Worm (Caenorhabditis elegans) whole organism, young adult: ENCODE results near the gene dhrr-1.

ENCODE experiments used
- B0035.1 ChIP-seq: sonication (generic microtip); optimal IDR thresholded peaks from 2 replicates; lab custom pipeline; 2016; ENCODE audit warnings: missing genetic modification characterization, mild to moderate bottlenecking, missing compliant biosample characterization, missing genotype, missing genetic modification reagents
- B0336.3 ChIP-seq: fragments of 200-800 bp; sonication (Bioruptor generic); IDR thresholded peaks from 2 replicates; pipeline ENCODE4 v1.3.6; 2022; ENCODE audit warnings: missing genetic modification characterization, missing compliant biosample characterization
- F57C9.4 ChIP-seq: sonication (generic microtip); optimal IDR thresholded peaks from 2 replicates; lab custom pipeline; 2017; ENCODE audit warnings: mild to moderate bottlenecking, missing genetic modification characterization, missing compliant biosample characterization
- K11D2.4 ChIP-seq: fragments of 200-800 bp; sonication (Bioruptor generic); IDR thresholded peaks from 2 replicates; pipeline ENCODE4 v1.3.6; 2022; ENCODE audit warnings: missing genetic modification reagents, missing genetic modification characterization, missing compliant biosample characterization
- K12H6.12 ChIP-seq: fragments of 200-800 bp; sonication (Bioruptor generic); optimal IDR thresholded peaks from 2 replicates; lab custom pipeline; 2018; ENCODE audit warnings: mild to moderate bottlenecking, missing genetic modification characterization, missing compliant biosample characterization
- Y53G8AR.9 ChIP-seq: fragments of 200-800 bp; sonication (Bioruptor generic); conservative IDR thresholded peaks from 2 replicates; pipeline ENCODE4 v1.3.6; 2022; ENCODE audit warnings: missing genetic modification reagents, missing genetic modification characterization, missing compliant biosample characterization
- Y67H2A.10 ChIP-seq: fragments of 200-800 bp; sonication (Bioruptor generic); conservative IDR thresholded peaks from 2 replicates; pipeline ENCODE4 v1.3.6; 2022; ENCODE audit warnings: missing genetic modification reagents, missing genetic modification characterization, missing compliant biosample characterization
- Y79H2A.3 ChIP-seq: fragments of 200-800 bp; sonication (Bioruptor generic); conservative IDR thresholded peaks from 2 replicates; pipeline ENCODE4 v1.3.6; 2022; ENCODE audit warnings: missing genetic modification reagents, missing genetic modification characterization, missing compliant biosample characterization
- ZK185.1 ChIP-seq: sonication (generic microtip); optimal IDR thresholded peaks from 2 replicates; lab custom pipeline; 2016; ENCODE audit warnings: mild to moderate bottlenecking, missing genetic modification characterization, missing compliant biosample characterization; ENCODE audit not compliant: poor library complexity, severe bottlenecking
- ama-1 ChIP-seq, 3 experiments: fragments of 150-350 bp in 1 of 3; sonication (generic microtip) in 2 of 3; optimal IDR thresholded peaks; 2 replicates each; lab custom pipeline; 2014 to 2018; ENCODE audit warnings: missing biosample characterization in 2 of 3, missing genetic modification characterization in 2 of 3, missing genetic modification reagents in 2 of 3
- cebp-2 ChIP-seq: fragments of 200-800 bp; sonication (Bioruptor generic); IDR thresholded peaks from 2 replicates; pipeline ENCODE4 v1.3.6; 2022; ENCODE audit warnings: missing genetic modification characterization, missing compliant biosample characterization
- ceh-79 ChIP-seq: sonication (generic microtip); optimal IDR thresholded peaks from 2 replicates; lab custom pipeline; 2017; ENCODE audit warnings: mild to moderate bottlenecking, missing genetic modification characterization, missing compliant biosample characterization
- dox-1 ChIP-seq: fragments of 200-800 bp; sonication (Bioruptor generic); IDR thresholded peaks from 2 replicates; pipeline ENCODE4 v1.3.6; 2022; ENCODE audit warnings: missing genetic modification reagents, missing genetic modification characterization, missing compliant biosample characterization
- hlh-26 ChIP-seq: fragments of 200-800 bp; sonication (Bioruptor generic); conservative IDR thresholded peaks from 2 replicates; pipeline ENCODE4 v1.3.6; 2022; ENCODE audit warnings: missing genetic modification reagents, missing genetic modification characterization, missing compliant biosample characterization
- hmg-1.2 ChIP-seq: fragments of 200-800 bp; sonication (Bioruptor generic); IDR thresholded peaks from 2 replicates; pipeline ENCODE4 v1.3.6; 2022; ENCODE audit warnings: missing genetic modification reagents, missing genetic modification characterization, missing compliant biosample characterization
- hsf-1 ChIP-seq: fragments of 200-800 bp; sonication (Bioruptor generic); IDR thresholded peaks from 2 replicates; pipeline ENCODE4 v1.3.6; 2022; ENCODE audit warnings: missing genetic modification reagents, missing genetic modification characterization, missing compliant biosample characterization
- let-526 ChIP-seq: fragments of 200-800 bp; sonication (Bioruptor generic); IDR thresholded peaks from 2 replicates; pipeline ENCODE4 v1.3.6; 2022; ENCODE audit warnings: missing genetic modification reagents, missing genetic modification characterization, missing compliant biosample characterization
- lsy-27 ChIP-seq: sonication (generic microtip); optimal IDR thresholded peaks from 2 replicates; lab custom pipeline; 2017; ENCODE audit warnings: missing genetic modification characterization, mild to moderate bottlenecking, missing compliant biosample characterization, antibody characterized with exemption, missing genotype, borderline replicate concordance; ENCODE audit not compliant: insufficient read depth
- madf-10 ChIP-seq: sonication (generic microtip); optimal IDR thresholded peaks from 2 replicates; lab custom pipeline; 2016; ENCODE audit warnings: mild to moderate bottlenecking, missing genetic modification characterization, missing compliant biosample characterization
- madf-3 ChIP-seq: fragments of 200-800 bp; sonication (Bioruptor generic); IDR thresholded peaks from 2 replicates; pipeline ENCODE4 v1.3.6; 2022; ENCODE audit warnings: missing genetic modification reagents, missing genetic modification characterization, missing compliant biosample characterization
- mes-4 ChIP-seq: sonication (generic microtip); optimal IDR thresholded peaks from 2 replicates; lab custom pipeline; 2016; ENCODE audit warnings: missing genotype, missing genetic modification characterization, missing compliant biosample characterization
- mxl-1 ChIP-seq: sonication (generic microtip); optimal IDR thresholded peaks from 2 replicates; lab custom pipeline; 2016; ENCODE audit warnings: missing genetic modification characterization, missing compliant biosample characterization
- nfyb-1 ChIP-seq: fragments of 200-800 bp; sonication (Bioruptor generic); IDR thresholded peaks from 2 replicates; pipeline ENCODE4 v1.3.6; 2022; ENCODE audit warnings: missing genetic modification reagents, missing genetic modification characterization, missing compliant biosample characterization
- nhr-120 ChIP-seq: fragments of 200-800 bp; sonication (Bioruptor generic); IDR thresholded peaks from 2 replicates; pipeline ENCODE4 v1.3.6; 2022; ENCODE audit warnings: missing genetic modification characterization, missing compliant biosample characterization
- rcor-1 ChIP-seq: fragments of 200-800 bp; sonication (Bioruptor generic); IDR thresholded peaks from 2 replicates; pipeline ENCODE4 v1.3.6; 2022; ENCODE audit warnings: missing genetic modification reagents, missing genetic modification characterization, missing compliant biosample characterization
- repo-1 ChIP-seq: sonication (generic microtip); optimal IDR thresholded peaks from 2 replicates; lab custom pipeline; 2017; ENCODE audit warnings: mild to moderate bottlenecking, missing genetic modification characterization, missing compliant biosample characterization
- rpc-1 ChIP-seq, 2 experiments: fragments of 150-350 bp in 1 of 2; sonication (generic microtip) in 1 of 2; optimal IDR thresholded peaks; 2 replicates each; lab custom pipeline; 2014 to 2018; ENCODE audit warnings: missing biosample characterization in 1 of 2, missing genetic modification characterization in 1 of 2, missing genetic modification reagents in 1 of 2, missing genotype in 1 of 2
- snpc-4 ChIP-seq, 5 experiments: fragments of 150-350 bp in 1 of 5; sonication (generic microtip) in 4 of 5; optimal IDR thresholded peaks; 2 replicates each; lab custom pipeline; 2014 to 2018; ENCODE audit warnings: missing genetic modification characterization in 5 of 5, missing biosample characterization in 3 of 5, antibody characterized with exemption in 2 of 5, mild to moderate bottlenecking in 2 of 5, missing compliant biosample characterization in 2 of 5, missing genotype in 2 of 5, moderate library complexity in 2 of 5, missing genetic modification reagents in 1 of 5
- unc-62 ChIP-seq: fragments of 150-350 bp; optimal IDR thresholded peaks from 2 replicates; lab custom pipeline; 2014; ENCODE audit warnings: missing biosample characterization, missing genetic modification reagents, missing genetic modification characterization
- xnd-1 ChIP-seq: sonication (generic microtip); optimal IDR thresholded peaks from 2 replicates; lab custom pipeline; 2016; ENCODE audit warnings: missing genotype, missing genetic modification reagents, missing genetic modification characterization, missing compliant biosample characterization
- zim-3 ChIP-seq: sonication (generic microtip); optimal IDR thresholded peaks from 2 replicates; lab custom pipeline; 2017; ENCODE audit warnings: mild to moderate bottlenecking, missing genetic modification characterization, moderate library complexity, missing compliant biosample characterization

The dhrr-1 gene

DNA sequence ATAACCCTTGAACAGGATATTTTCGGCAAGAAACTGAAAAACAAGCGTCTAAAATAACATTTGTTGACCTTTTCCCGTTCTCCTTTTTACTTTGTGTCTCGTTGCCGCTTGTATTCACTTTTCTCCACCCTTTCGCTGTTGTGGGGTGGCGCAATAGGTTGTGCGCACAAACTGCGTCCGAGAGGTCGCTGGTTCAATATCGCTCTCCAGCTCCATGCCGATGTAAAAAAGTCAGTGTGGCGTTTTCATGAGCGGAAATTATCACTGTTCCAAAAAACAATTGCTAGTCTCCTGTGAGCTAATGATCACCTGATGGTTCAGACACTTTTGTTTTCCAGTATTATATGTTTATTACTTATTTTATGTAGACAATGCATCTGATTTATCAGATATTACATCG is 6.9 kb upstream of the dhrr-1 start (continued):
- no peak for TF ChIP-seq hlh-26
- TF ChIP-seq rpc-1 (optimal IDR thresholded peaks at IDR 0.05; lab: Kevin White, UChicago), result peak; percentile 86
- peak; percentile 93 for TF ChIP-seq rpc-1 (tag; optimal IDR thresholded peaks at IDR 0.05; lab: Kevin White, UChicago)
- TF ChIP-seq Y53G8AR.9 (GFP tag; lab: Robert Waterston, UW), result no peak; the same call in 1 of the 2 replicates
- peak; percentile 85; the same call in 1 of the 2 replicates for TF ChIP-seq nhr-120 (GFP tag; lab: Robert Waterston, UW)
- TF ChIP-seq ZK185.1 (tag; lab: Kevin White, UChicago), result peak; percentile 81
- TF ChIP-seq K12H6.12 (tag; lab: Kevin White, UChicago), result peak; percentile 84
- TF ChIP-seq snpc-4 (GFP tag; optimal IDR thresholded peaks at IDR 0.05; lab: Kevin White, UChicago), result peak; percentile 47
- TF ChIP-seq snpc-4 (tag; optimal IDR thresholded peaks at IDR 0.05; lab: Kevin White, UChicago), result peak in 3 of 4 experiments; percentile 65 to 80 (median 66)
- TF ChIP-seq Y67H2A.10 (GFP tag; lab: Robert Waterston, UW), result no peak
- no peak for TF ChIP-seq ama-1 (optimal IDR thresholded peaks at IDR 0.05; lab: Kevin White, UChicago)
- peak; percentile 58 to 64 for TF ChIP-seq ama-1 (GFP tag; optimal IDR thresholded peaks at IDR 0.05; lab: Kevin White, UChicago)

DNA sequence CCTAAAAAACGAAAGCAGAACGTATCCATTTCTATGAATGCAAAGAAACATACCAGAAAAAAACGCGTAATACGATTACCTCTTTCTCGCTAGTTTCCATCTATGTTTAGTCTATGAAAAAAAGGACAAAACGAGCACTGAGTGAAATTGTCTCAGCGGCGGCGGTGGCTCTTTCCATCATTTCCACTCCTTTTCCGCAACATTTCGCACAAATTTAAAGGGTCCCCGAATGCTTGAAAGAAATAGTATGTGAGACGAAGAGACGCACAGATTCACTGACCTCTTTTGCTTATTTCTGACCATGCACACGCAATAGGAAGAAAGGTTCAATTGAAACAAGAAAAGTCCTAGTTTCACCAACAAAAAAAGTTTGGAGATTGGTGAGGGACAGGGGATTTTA is 1.8 kb downstream of the dhrr-1 start:
- TF ChIP-seq hmg-1.2 (GFP tag; lab: Robert Waterston, UW) (0 out of 2 replicates have a peak, but pooled peaks have one; percentile 23), dox-1 (GFP tag; lab: Robert Waterston, UW) (no peak), mxl-1 (tag; lab: Kevin White, UChicago) (no peak), K11D2.4 (GFP tag; lab: Robert Waterston, UW) (no peak), Y79H2A.3 (GFP tag; lab: Robert Waterston, UW) (no peak)

DNA sequence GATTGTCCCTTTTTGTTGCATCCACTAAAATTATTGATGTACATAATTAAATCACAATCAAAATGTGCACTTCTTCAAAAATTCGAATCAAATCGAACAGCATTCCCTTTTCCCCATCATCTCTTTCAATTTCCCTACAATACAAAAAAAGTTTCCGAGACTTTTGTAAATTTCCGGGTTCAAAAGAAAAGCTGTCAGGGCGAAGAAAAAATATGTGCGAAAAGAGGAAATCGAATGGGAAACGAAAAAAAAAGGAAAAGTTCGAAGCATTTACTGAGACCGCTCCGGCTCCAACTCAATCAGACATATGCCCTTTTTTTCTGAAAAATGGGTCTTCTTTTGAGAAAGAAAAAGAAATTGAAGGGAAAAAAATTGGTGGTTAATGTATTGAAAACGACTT is 4.7 kb downstream of the dhrr-1 start:
- TF ChIP-seq B0336.3 (no peak), cebp-2 (GFP tag; lab: Robert Waterston, UW) (no peak), madf-3 (GFP tag; lab: Robert Waterston, UW) (no peak), xnd-1 (no peak), zim-3 (tag; lab: Kevin White, UChicago) (no peak), hsf-1 (no peak), repo-1 (tag; lab: Kevin White, UChicago) (no peak), lsy-27 (tag; lab: Kevin White, UChicago) (no peak), let-526 (GFP tag; lab: Robert Waterston, UW) (no peak), unc-62 (GFP tag; lab: Kevin White, UChicago) (no peak), nfyb-1 (GFP tag; lab: Robert Waterston, UW) (no peak), B0035.1 (no peak), ceh-79 (tag; lab: Kevin White, UChicago) (no peak), F57C9.4 (tag; lab: Kevin White, UChicago) (no peak), rcor-1 (no peak), mes-4 (no peak), madf-10 (no peak)

DNA sequence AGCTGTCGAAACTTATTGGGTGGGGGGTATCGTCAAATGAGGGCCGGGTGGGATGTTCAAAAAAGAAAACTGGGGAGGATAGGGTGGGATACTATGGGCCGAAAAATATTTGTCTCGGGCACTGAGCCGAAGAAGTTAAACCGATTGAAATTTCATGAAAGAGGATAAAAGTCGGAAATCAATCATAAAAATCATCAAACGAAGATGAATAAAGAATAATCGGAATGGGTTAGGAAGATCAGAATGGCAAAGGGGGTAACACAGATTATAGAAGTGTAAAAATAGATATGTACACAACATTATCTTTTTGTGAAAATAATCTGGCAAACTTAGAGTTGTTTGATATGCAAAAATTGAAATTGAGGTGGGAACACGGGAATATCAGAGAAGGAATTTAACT is 11.1 kb downstream of the dhrr-1 start:
- TF ChIP-seq nfyb-1 (GFP tag; lab: Robert Waterston, UW), result 0 out of 2 replicates have a peak, but pooled peaks have one; percentile 16
- TF ChIP-seq ama-1 (optimal IDR thresholded peaks at IDR 0.05; lab: Kevin White, UChicago), result no peak
- TF ChIP-seq ama-1 (GFP tag; optimal IDR thresholded peaks at IDR 0.05; lab: Kevin White, UChicago), result no peak
